2 fruit fly cellular contexts compared by ENCODE assay signal in genomic region chr3L:14346546-14346945, dm6.
A peak's percentile ranks its signal among the peaks of the same experiment; 100 is the strongest.
TF ChIP-seq lines count a peak whose summit lies in the region.

No protein-coding gene starts in this region.

TF ChIP-seq in whole organism, prepupa, 60 proteins besides CTCF, POLR2A, EP300 and RAD21:
- TF ChIP-seq eg (GFP tag; IDR thresholded peaks at IDR 0.05; lab: Robert Waterston, UW) (no peak), Eip78C (GFP tag; lab: Kevin White, UChicago) (peak; percentile 39), CG10631 (GFP tag; optimal IDR thresholded peaks at IDR 0.05; lab: Kevin White, UChicago) (no peak), Smox (GFP tag; optimal IDR thresholded peaks at IDR 0.05; lab: Kevin White, UChicago) (no peak), CG11902 (GFP tag; optimal IDR thresholded peaks at IDR 0.05; lab: Kevin White, UChicago) (no peak), Met (GFP tag; optimal IDR thresholded peaks at IDR 0.05; lab: Kevin White, UChicago) (peak; percentile 12), CG10669 (GFP tag; optimal IDR thresholded peaks at IDR 0.05; lab: Kevin White, UChicago) (peak; percentile 21), CG3032 (tag; optimal IDR thresholded peaks at IDR 0.05; lab: Kevin White, UChicago) (no peak), CG7368 (GFP tag; optimal IDR thresholded peaks at IDR 0.05; lab: Kevin White, UChicago) (no peak), Blimp-1 (GFP tag; optimal IDR thresholded peaks at IDR 0.05; lab: Kevin White, UChicago) (no peak), CG6163 (GFP tag; IDR thresholded peaks at IDR 0.05; lab: Robert Waterston, UW) (no peak), acj6 (GFP tag; optimal IDR thresholded peaks at IDR 0.05; lab: Kevin White, UChicago) (no peak), net (GFP tag; optimal IDR thresholded peaks at IDR 0.05; lab: Kevin White, UChicago) (no peak), fkh (GFP tag; optimal IDR thresholded peaks at IDR 0.05; lab: Kevin White, UChicago) (no peak), CG8119 (GFP tag; IDR thresholded peaks at IDR 0.05; lab: Robert Waterston, UW) (0 out of 3 replicates have a peak, but pooled peaks have one; percentile 38), Ets96B (tag; optimal IDR thresholded peaks at IDR 0.05; lab: Kevin White, UChicago) (peak; percentile 9), Lpt (GFP tag; optimal IDR thresholded peaks at IDR 0.05; lab: Kevin White, UChicago) (no peak), CG15336 (GFP tag; IDR thresholded peaks at IDR 0.05; lab: Robert Waterston, UW) (no peak), lz (GFP tag; optimal IDR thresholded peaks at IDR 0.05; lab: Kevin White, UChicago) (no peak), Sox102F (GFP tag; optimal IDR thresholded peaks at IDR 0.05; lab: Kevin White, UChicago) (no peak), ss (GFP tag; optimal IDR thresholded peaks at IDR 0.05; lab: Kevin White, UChicago) (no peak), CG3919 (GFP tag; optimal IDR thresholded peaks at IDR 0.05; lab: Kevin White, UChicago) (peak; percentile 38), Ets21C (GFP tag; optimal IDR thresholded peaks at IDR 0.05; lab: Kevin White, UChicago) (no peak), CG11762 (GFP tag; optimal IDR thresholded peaks at IDR 0.05; lab: Kevin White, UChicago; ENCODE audit: insufficient read depth) (no peak), CG6276 (GFP tag; optimal IDR thresholded peaks at IDR 0.05; lab: Kevin White, UChicago) (no peak), CG8319 (GFP tag; optimal IDR thresholded peaks at IDR 0.05; lab: Kevin White, UChicago) (no peak), CG9139 (GFP tag; optimal IDR thresholded peaks at IDR 0.05; lab: Kevin White, UChicago) (no peak), svp (GFP tag; lab: Kevin White, UChicago) (peak; percentile 32), CG6808 (GFP tag; optimal IDR thresholded peaks at IDR 0.05; lab: Kevin White, UChicago) (no peak), CG1621 (tag; optimal IDR thresholded peaks at IDR 0.05; lab: Kevin White, UChicago) (no peak), OdsH (GFP tag; optimal IDR thresholded peaks at IDR 0.05; lab: Kevin White, UChicago) (no peak), Hr39 (GFP tag; optimal IDR thresholded peaks at IDR 0.05; lab: Kevin White, UChicago) (no peak), topi (GFP tag; optimal IDR thresholded peaks at IDR 0.05; lab: Kevin White, UChicago) (no peak), CG11294 (GFP tag; IDR thresholded peaks at IDR 0.05; lab: Robert Waterston, UW) (no peak)
TF ChIP-seq in whole organism, prepupa: peak in this region for 7.

TF ChIP-seq in whole organism, pupa, 21 proteins besides CTCF, POLR2A, EP300 and RAD21:
- TF ChIP-seq Ets98B (GFP tag; IDR thresholded peaks at IDR 0.05; lab: Robert Waterston, UW) (no peak), CG8159 (tag; optimal IDR thresholded peaks at IDR 0.05; lab: Kevin White, UChicago) (peak; percentile 20), CG14655 (GFP tag; optimal IDR thresholded peaks at IDR 0.05; lab: Kevin White, UChicago) (peak; percentile 67), CG17806 (tag; optimal IDR thresholded peaks at IDR 0.05; lab: Kevin White, UChicago) (peak; percentile 3), CG15710 (tag; optimal IDR thresholded peaks at IDR 0.05; lab: Kevin White, UChicago) (peak; percentile 0), Pif1B (GFP tag; optimal IDR thresholded peaks at IDR 0.05; lab: Kevin White, UChicago) (peak; percentile 10), CG4496 (GFP tag; IDR thresholded peaks at IDR 0.05; lab: Robert Waterston, UW) (no peak), CG8301 (tag; optimal IDR thresholded peaks at IDR 0.05; lab: Kevin White, UChicago) (peak; percentile 54)
